Fruit fly (Drosophila melanogaster) Kc167 (cell line): Measurements from ENCODE around the gene CG14443.

Experiments used
- h ChIP-seq: fragments of >200 bp; optimal IDR thresholded peaks from 3 replicates; lab custom pipeline; 2018; ENCODE audit warnings: missing external identifiers
- ttk ChIP-seq: sonication (Bioruptor generic); optimal IDR thresholded peaks from 2 replicates; lab custom pipeline; 2017; ENCODE audit warnings: missing external identifiers

dm6 chrX:6661392-6661837, 27.7 kb downstream of the CG14443 start, which contains the start of the genes CG3224 and Ctr1A:
- TF ChIP-seq h (lab: Kevin White, UChicago) (no peak), ttk (lab: Kevin White, UChicago) (no peak)
